Worm (Caenorhabditis elegans) whole organism, late embryonic: Measurements from ENCODE around the gene klp-4.

ENCODE experiments used
- C38D4.7 ChIP-seq: fragments of 200-800 bp; sonication (Bioruptor generic); optimal IDR thresholded peaks from 2 replicates; lab custom pipeline; 2018; ENCODE audit warnings: mild to moderate bottlenecking, missing genetic modification characterization, moderate library complexity, missing compliant biosample characterization
- T23F11.4 ChIP-seq: fragments of 200-800 bp; sonication (Bioruptor generic); optimal IDR thresholded peaks from 2 replicates; lab custom pipeline; 2018; ENCODE audit warnings: mild to moderate bottlenecking, missing genetic modification characterization, missing compliant biosample characterization
- ahr-1 ChIP-seq: sonication (generic microtip); optimal IDR thresholded peaks from 2 replicates; lab custom pipeline; 2016; ENCODE audit warnings: missing genetic modification characterization, missing compliant biosample characterization
- ama-1 ChIP-seq: fragments of 150-350 bp; optimal IDR thresholded peaks from 2 replicates; lab custom pipeline; 2014
- ceh-24 ChIP-seq: sonication (generic microtip); optimal IDR thresholded peaks from 2 replicates; lab custom pipeline; 2016; ENCODE audit warnings: mild to moderate bottlenecking, missing genetic modification characterization, missing compliant biosample characterization
- ceh-30 ChIP-seq: fragments of 150-350 bp; optimal IDR thresholded peaks from 2 replicates; lab custom pipeline; 2014; ENCODE audit warnings: missing biosample characterization, missing genetic modification characterization
- ceh-31 ChIP-seq: sonication (generic microtip); optimal IDR thresholded peaks from 2 replicates; lab custom pipeline; 2016; ENCODE audit warnings: missing genetic modification characterization, missing compliant biosample characterization
- ceh-34 ChIP-seq: sonication (generic microtip); optimal IDR thresholded peaks from 2 replicates; lab custom pipeline; 2016; ENCODE audit warnings: mild to moderate bottlenecking, missing genetic modification characterization, missing compliant biosample characterization
- ceh-45 ChIP-seq: fragments of 200-800 bp; sonication (Bioruptor generic); IDR thresholded peaks from 2 replicates; pipeline ENCODE4 v1.3.6; 2022; ENCODE audit warnings: missing genetic modification reagents, missing genetic modification characterization, missing compliant biosample characterization
- ceh-48 ChIP-seq: sonication (generic microtip); optimal IDR thresholded peaks from 2 replicates; lab custom pipeline; 2016; ENCODE audit warnings: missing genetic modification characterization, inconsistent platforms, missing compliant biosample characterization
- dve-1 ChIP-seq: sonication (generic microtip); optimal IDR thresholded peaks from 2 replicates; lab custom pipeline; 2017; ENCODE audit warnings: antibody characterized with exemption, mild to moderate bottlenecking, missing genetic modification characterization, missing compliant biosample characterization
- elt-2 ChIP-seq: sonication (generic microtip); optimal IDR thresholded peaks from 2 replicates; lab custom pipeline; 2016; ENCODE audit warnings: missing genetic modification reagents, missing genetic modification characterization, missing compliant biosample characterization
- ets-4 ChIP-seq: sonication (generic microtip); optimal IDR thresholded peaks from 2 replicates; lab custom pipeline; 2016; ENCODE audit warnings: missing genetic modification characterization, missing compliant biosample characterization
- fkh-10 ChIP-seq: fragments of 150-350 bp; optimal IDR thresholded peaks from 2 replicates; lab custom pipeline; 2014; ENCODE audit warnings: missing biosample characterization, missing genetic modification reagents, missing genetic modification characterization
- fkh-6 ChIP-seq: sonication (generic microtip); optimal IDR thresholded peaks from 2 replicates; lab custom pipeline; 2016; ENCODE audit warnings: missing genetic modification characterization, missing compliant biosample characterization
- gmeb-2 ChIP-seq: sonication (generic microtip); optimal IDR thresholded peaks from 2 replicates; lab custom pipeline; 2016; ENCODE audit warnings: missing genetic modification characterization, inconsistent platforms, missing compliant biosample characterization
- hlh-15 ChIP-seq: sonication (generic microtip); optimal IDR thresholded peaks from 2 replicates; lab custom pipeline; 2016; ENCODE audit warnings: missing genetic modification characterization, missing compliant biosample characterization
- hlh-6 ChIP-seq: sonication (generic microtip); optimal IDR thresholded peaks from 2 replicates; lab custom pipeline; 2016; ENCODE audit warnings: missing genotype, missing genetic modification characterization, missing compliant biosample characterization
- madf-2 ChIP-seq: sonication (generic microtip); optimal IDR thresholded peaks from 2 replicates; lab custom pipeline; 2017; ENCODE audit warnings: missing genetic modification characterization, missing compliant biosample characterization
- nfya-1 ChIP-seq: sonication (generic microtip); optimal IDR thresholded peaks from 2 replicates; lab custom pipeline; 2017; ENCODE audit warnings: missing genetic modification characterization, mild to moderate bottlenecking, missing compliant biosample characterization, antibody characterized with exemption, moderate library complexity
- odd-2 ChIP-seq: sonication (generic microtip); optimal IDR thresholded peaks from 2 replicates; lab custom pipeline; 2017; ENCODE audit warnings: antibody characterized with exemption, mild to moderate bottlenecking, missing genetic modification characterization, missing compliant biosample characterization
- pag-3 ChIP-seq: sonication (generic microtip); optimal IDR thresholded peaks from 2 replicates; lab custom pipeline; 2016; ENCODE audit warnings: missing compliant biosample characterization, missing genetic modification characterization, borderline replicate concordance
- pqm-1 ChIP-seq: sonication (generic microtip); optimal IDR thresholded peaks from 2 replicates; lab custom pipeline; 2016; ENCODE audit warnings: missing genetic modification characterization, missing compliant biosample characterization
- pros-1 ChIP-seq: fragments of 150-350 bp; optimal IDR thresholded peaks from 2 replicates; lab custom pipeline; 2014; ENCODE audit warnings: missing biosample characterization, missing genetic modification reagents, missing genetic modification characterization
- ref-2 ChIP-seq: sonication (generic microtip); optimal IDR thresholded peaks from 2 replicates; lab custom pipeline; 2016; ENCODE audit warnings: missing genetic modification characterization, missing compliant biosample characterization
- sox-2 ChIP-seq: fragments of 200-800 bp; sonication (Bioruptor generic); IDR thresholded peaks from 2 replicates; pipeline ENCODE4 v1.3.6; 2022; ENCODE audit warnings: missing genetic modification reagents, missing genetic modification characterization, missing compliant biosample characterization
- syd-9 ChIP-seq: sonication (generic microtip); optimal IDR thresholded peaks from 2 replicates; lab custom pipeline; 2016; ENCODE audit warnings: mild to moderate bottlenecking, missing genetic modification characterization, moderate library complexity, missing compliant biosample characterization
- tbx-2 ChIP-seq: sonication (generic microtip); optimal IDR thresholded peaks from 2 replicates; lab custom pipeline; 2016; ENCODE audit warnings: missing genetic modification characterization, missing compliant biosample characterization
- ttx-3 ChIP-seq: sonication (generic microtip); optimal IDR thresholded peaks from 2 replicates; lab custom pipeline; 2016; ENCODE audit warnings: missing genetic modification reagents, missing genetic modification characterization, missing compliant biosample characterization
- unc-3 ChIP-seq, 2 experiments: fragments of 200-800 bp in 1 of 2; sonication (Bioruptor generic) in 1 of 2; sonication (generic microtip) in 1 of 2; conservative IDR thresholded peaks in 1 of 2; optimal IDR thresholded peaks in 1 of 2; 2 replicates each; pipeline versions ENCODE4 v1.3.6 to Lab custom; 2016 to 2022; ENCODE audit warnings: missing compliant biosample characterization in 2 of 2, missing genetic modification characterization in 2 of 2, missing genetic modification reagents in 1 of 2
- unc-42 ChIP-seq: sonication (generic microtip); optimal IDR thresholded peaks from 2 replicates; lab custom pipeline; 2016; ENCODE audit warnings: missing genotype, missing genetic modification characterization, missing compliant biosample characterization

The klp-4 gene

ce11 chrX:3163972-3164575, 14.4 kb downstream of the klp-4 start, which contains the start of gene syx-6:
Gene syx-6 (plus strand): TSS chrX:3164525.
- TF ChIP-seq dve-1 (tag; lab: Kevin White, UChicago) = no peak
- no peak for TF ChIP-seq fkh-6 (tag; lab: Kevin White, UChicago)
- no peak for TF ChIP-seq ref-2 (tag; lab: Kevin White, UChicago)
- no peak for TF ChIP-seq pros-1
- no peak for TF ChIP-seq sox-2 (GFP tag; lab: Robert Waterston, UW)
- no peak for TF ChIP-seq T23F11.4 (GFP tag; lab: Kevin White, UChicago)
- no peak for TF ChIP-seq ceh-48 (tag; lab: Kevin White, UChicago)
- TF ChIP-seq pag-3 (tag; lab: Kevin White, UChicago) = no peak
- no peak for TF ChIP-seq ama-1 (lab: Kevin White, UChicago)
- no peak for TF ChIP-seq ttx-3 (tag; lab: Kevin White, UChicago)
- TF ChIP-seq C38D4.7 (GFP tag; lab: Kevin White, UChicago) = no peak

- peak; percentile 36 for TF ChIP-seq ceh-31
- peak; percentile 2 for TF ChIP-seq tbx-2
- no peak for TF ChIP-seq pros-1
- no peak for TF ChIP-seq unc-3 (GFP tag; conservative IDR thresholded peaks at IDR 0.05; lab: Robert Waterston, UW)
- no peak for TF ChIP-seq unc-3 (tag; optimal IDR thresholded peaks at IDR 0.05; lab: Kevin White, UChicago)
- TF ChIP-seq nfya-1 (tag; lab: Kevin White, UChicago) = peak; percentile 36
- TF ChIP-seq gmeb-2 (tag; lab: Kevin White, UChicago) = no peak
- TF ChIP-seq ceh-34 (tag; lab: Kevin White, UChicago) = no peak
Observed at ce11 chrX:3159542-3159941, 19.0 kb downstream of the klp-4 start, which contains the start of gene gcc-1. Gene gcc-1 (plus strand): TSS chrX:3159940.

DNA sequence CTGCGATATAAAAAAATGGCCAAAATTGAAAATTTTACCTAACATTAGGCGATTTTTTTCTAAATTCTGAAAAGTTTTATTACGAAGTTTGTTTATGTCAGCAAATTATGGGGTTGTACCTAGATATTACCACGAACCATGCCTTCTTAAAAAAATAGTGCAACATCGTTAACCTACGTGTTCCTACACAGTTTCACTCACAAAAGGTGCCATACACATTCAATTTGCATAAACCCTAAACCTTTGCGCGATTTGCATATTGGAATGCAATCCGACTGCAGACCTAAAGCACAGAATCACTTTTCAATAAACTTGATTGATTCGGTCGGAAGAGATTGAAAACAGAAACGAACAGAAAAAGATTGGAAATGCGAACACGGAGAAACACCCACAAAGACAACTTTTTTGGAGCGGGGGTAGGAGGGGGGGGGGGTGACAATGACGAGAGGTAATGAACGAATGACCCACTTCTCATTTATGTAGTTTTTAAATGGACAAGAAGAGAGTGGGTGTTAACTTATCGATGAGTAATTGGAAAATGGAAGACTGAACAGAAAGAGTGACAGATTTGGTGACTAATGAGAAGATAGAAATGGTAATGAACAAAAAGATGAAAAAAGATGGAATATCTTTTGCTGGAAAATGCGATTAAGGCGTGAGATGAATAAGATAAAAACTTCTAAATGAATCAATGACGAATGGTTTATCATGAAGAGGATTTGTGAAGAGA, 22.3 kb downstream of the klp-4 start:
- TF ChIP-seq ceh-24 (tag; lab: Kevin White, UChicago) = no peak
- TF ChIP-seq ama-1 (lab: Kevin White, UChicago) = no peak
- TF ChIP-seq unc-42 (tag; lab: Kevin White, UChicago) = no peak
- no peak for TF ChIP-seq pros-1
- no peak for TF ChIP-seq syd-9 (tag; lab: Kevin White, UChicago)
- no peak for TF ChIP-seq ets-4
- TF ChIP-seq ahr-1 (tag; lab: Kevin White, UChicago) = no peak
- TF ChIP-seq pqm-1 (tag; lab: Kevin White, UChicago) = no peak
- TF ChIP-seq hlh-15 (tag; lab: Kevin White, UChicago) = no peak
- no peak for TF ChIP-seq pag-3 (tag; lab: Kevin White, UChicago)
- no peak for TF ChIP-seq elt-2

DNA sequence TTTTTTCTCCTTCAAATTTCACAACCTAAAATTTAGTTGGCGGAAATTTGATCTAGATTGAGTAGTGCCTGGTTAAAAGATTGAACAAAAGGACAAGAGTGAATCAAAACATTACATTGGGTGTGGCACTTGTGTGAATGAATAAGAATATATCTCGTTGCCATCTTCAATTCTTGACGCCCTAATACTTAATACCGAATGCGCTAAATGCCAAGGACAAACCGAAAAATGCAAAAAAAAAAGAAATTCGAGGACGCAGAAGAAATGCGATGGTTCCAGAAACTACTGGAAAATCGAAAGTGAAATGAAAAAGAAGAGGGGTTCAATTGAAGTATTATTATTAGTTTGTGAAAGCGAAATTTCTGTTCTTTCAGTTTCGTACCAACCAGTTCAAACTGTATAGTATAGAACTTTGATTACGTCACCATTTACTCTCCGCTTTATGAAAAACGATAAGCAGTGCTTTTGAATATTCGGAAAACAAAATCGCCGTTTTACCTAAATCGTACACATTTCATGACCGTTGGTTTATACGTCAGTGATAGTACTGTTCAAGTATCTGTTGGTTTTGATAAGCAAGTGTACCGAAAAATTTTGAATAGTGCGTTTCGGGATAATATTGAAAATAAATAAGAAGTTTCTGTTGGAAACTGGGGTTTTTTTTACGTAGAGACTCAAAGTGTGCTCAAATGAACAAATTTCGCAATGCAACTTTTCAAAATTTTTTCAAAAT, 23.2 kb downstream of the klp-4 start:
- TF ChIP-seq hlh-6 (tag; lab: Kevin White, UChicago) (no peak), ceh-30 (no peak), odd-2 (tag; lab: Kevin White, UChicago) (no peak), madf-2 (tag; lab: Kevin White, UChicago) (no peak), ahr-1 (tag; lab: Kevin White, UChicago) (no peak), ceh-45 (GFP tag; lab: Robert Waterston, UW) (no peak), fkh-10 (no peak), elt-2 (no peak)
- TF ChIP-seq, all 69 proteins: peak for 0
